Fruit fly (Drosophila melanogaster) whole organism, embryonic: Measurements from ENCODE around the gene CG44040.

ENCODE experiments used
- CG12769 ChIP-seq: fragments of 200-800 bp; sonication (Bioruptor generic); optimal IDR thresholded peaks from 2 replicates; lab custom pipeline; 2019; ENCODE audit warnings: missing biosample characterization, mild to moderate bottlenecking, missing genetic modification characterization, moderate library complexity
- CG13624 ChIP-seq: fragments of 200-800 bp; sonication (Bioruptor generic); optimal IDR thresholded peaks from 2 replicates; lab custom pipeline; 2016; ENCODE audit warnings: missing biosample characterization, missing genetic modification characterization
- CG17186 ChIP-seq: fragments of 200-800 bp; sonication (Bioruptor generic); optimal IDR thresholded peaks from 3 replicates; lab custom pipeline; 2017; ENCODE audit warnings: missing biosample characterization, missing genetic modification reagents, missing genetic modification characterization
- CG17912 ChIP-seq: fragments of 200-800 bp; sonication (Bioruptor generic); optimal IDR thresholded peaks from 2 replicates; lab custom pipeline; 2018; ENCODE audit warnings: missing biosample characterization, mild to moderate bottlenecking, missing genetic modification characterization
- CG1832 ChIP-seq: fragments of 200-800 bp; sonication (Bioruptor generic); optimal IDR thresholded peaks from 2 replicates; lab custom pipeline; 2017; ENCODE audit warnings: missing biosample characterization, mild to moderate bottlenecking, missing genetic modification characterization, inconsistent platforms
- CG2712 ChIP-seq: fragments of 200-800 bp; optimal IDR thresholded peaks from 3 replicates; lab custom pipeline; 2019; ENCODE audit warnings: missing biosample characterization, mild to moderate bottlenecking, missing genetic modification characterization, moderate library complexity
- CG33213 ChIP-seq: fragments of 200-800 bp; sonication (Bioruptor generic); optimal IDR thresholded peaks from 3 replicates; lab custom pipeline; 2016; ENCODE audit warnings: missing biosample characterization, missing genetic modification characterization
- CG6765 ChIP-seq: fragments of 200-800 bp; sonication (Bioruptor generic); optimal IDR thresholded peaks from 3 replicates; lab custom pipeline; 2017; ENCODE audit warnings: missing biosample characterization, mild to moderate bottlenecking, missing genetic modification characterization
- CG9437 ChIP-seq: fragments of 200-800 bp; sonication (Bioruptor generic); optimal IDR thresholded peaks from 2 replicates; lab custom pipeline; 2018; ENCODE audit warnings: missing biosample characterization, mild to moderate bottlenecking, missing genetic modification characterization
- Chrac-16 ChIP-seq: fragments of 200-800 bp; sonication (Bioruptor generic); optimal IDR thresholded peaks from 3 replicates; lab custom pipeline; 2016; ENCODE audit warnings: missing biosample characterization, missing genetic modification characterization
- Ets65A ChIP-seq: fragments of 200-800 bp; sonication (Bioruptor generic); peaks from one replicate; lab custom pipeline; 2016; ENCODE audit warnings: missing biosample characterization, missing genetic modification characterization
- Hr3 ChIP-seq: fragments of 200-800 bp; sonication (Bioruptor generic); optimal IDR thresholded peaks from 3 replicates; lab custom pipeline; 2016; ENCODE audit warnings: missing biosample characterization, missing genetic modification characterization
- Lhr ChIP-seq: fragments of 200-800 bp; sonication (Bioruptor generic); optimal IDR thresholded peaks from 3 replicates; lab custom pipeline; 2017; ENCODE audit warnings: mild to moderate bottlenecking, missing biosample characterization, missing genetic modification reagents, missing genetic modification characterization
- MTF-1 ChIP-seq: fragments of 200-800 bp; sonication (Bioruptor generic); optimal IDR thresholded peaks from 2 replicates; lab custom pipeline; 2018; ENCODE audit warnings: missing biosample characterization, mild to moderate bottlenecking, missing genetic modification characterization, borderline replicate concordance
- Med ChIP-seq: fragments of 200-800 bp; sonication (Bioruptor generic); peaks from one replicate; lab custom pipeline; 2016; ENCODE audit warnings: missing biosample characterization, missing genetic modification characterization, mild to moderate bottlenecking, inconsistent platforms, moderate library complexity
- Pdp1 ChIP-seq, 2 experiments: fragments of 200-800 bp; sonication (Bioruptor generic); optimal IDR thresholded peaks; 3 replicates each; lab custom pipeline; 2016; ENCODE audit warnings: missing biosample characterization in 2 of 2, missing genetic modification characterization in 2 of 2, mild to moderate bottlenecking in 1 of 2, moderate library complexity in 1 of 2
- ap ChIP-seq: fragments of 200-800 bp; sonication (Bioruptor generic); IDR thresholded peaks from 2 replicates; pipeline ENCODE4 v1.3.6; 2022; ENCODE audit warnings: missing biosample characterization, missing genetic modification characterization
- crp ChIP-seq, 2 experiments: fragments of 200-800 bp; sonication (Bioruptor generic); optimal IDR thresholded peaks; 2 replicates in 1 of 2; 3 replicates in 1 of 2; lab custom pipeline; 2017; ENCODE audit warnings: missing biosample characterization in 2 of 2, missing genetic modification characterization in 2 of 2, mild to moderate bottlenecking in 1 of 2, moderate library complexity in 1 of 2
- cwo ChIP-seq: fragments of 200-800 bp; sonication (Bioruptor generic); optimal IDR thresholded peaks from 3 replicates; lab custom pipeline; 2017; ENCODE audit warnings: missing biosample characterization, missing genetic modification characterization, mild to moderate bottlenecking, moderate library complexity, missing genetic modification reagents
- dm ChIP-seq: fragments of 200-800 bp; sonication (Bioruptor generic); optimal IDR thresholded peaks from 3 replicates; lab custom pipeline; 2016; ENCODE audit warnings: missing biosample characterization, missing genetic modification characterization
- eve ChIP-seq, 2 experiments: fragments of >200 bp; optimal IDR thresholded peaks; 2 replicates each; lab custom pipeline; 2017; ENCODE audit warnings: missing biosample characterization in 2 of 2, missing genetic modification characterization in 2 of 2
- fd102C ChIP-seq: fragments of 200-800 bp; sonication (Bioruptor generic); optimal IDR thresholded peaks from 2 replicates; lab custom pipeline; 2018; ENCODE audit warnings: missing biosample characterization, mild to moderate bottlenecking, missing genetic modification characterization, moderate library complexity
- fru ChIP-seq: fragments of >200 bp; optimal IDR thresholded peaks from 2 replicates; lab custom pipeline; 2017
- grn ChIP-seq: fragments of 200-800 bp; sonication (Bioruptor generic); optimal IDR thresholded peaks from 3 replicates; lab custom pipeline; 2017; ENCODE audit warnings: missing biosample characterization, missing genetic modification characterization
- kah ChIP-seq: fragments of 200-800 bp; sonication (Bioruptor generic); optimal IDR thresholded peaks from 2 replicates; lab custom pipeline; 2018; ENCODE audit warnings: missing biosample characterization, mild to moderate bottlenecking, missing genetic modification characterization
- lilli ChIP-seq: fragments of 200-800 bp; sonication (Bioruptor generic); optimal IDR thresholded peaks from 3 replicates; lab custom pipeline; 2016; ENCODE audit warnings: missing biosample characterization, missing genetic modification characterization
- nom ChIP-seq: fragments of 200-800 bp; sonication (Bioruptor generic); optimal IDR thresholded peaks from 2 replicates; lab custom pipeline; 2017; ENCODE audit warnings: missing biosample characterization, missing genetic modification characterization, mild to moderate bottlenecking, moderate library complexity, missing genetic modification reagents
- peb ChIP-seq: fragments of 200-800 bp; sonication (Bioruptor generic); IDR thresholded peaks from 2 replicates; pipeline ENCODE4 v1.3.6; 2022; ENCODE audit warnings: missing biosample characterization, missing genetic modification characterization
- scrt ChIP-seq: fragments of 200-800 bp; sonication (Bioruptor generic); optimal IDR thresholded peaks from 2 replicates; lab custom pipeline; 2018; ENCODE audit warnings: missing biosample characterization, mild to moderate bottlenecking, missing genetic modification characterization, moderate library complexity
- sens ChIP-seq: fragments of 200-800 bp; sonication (Bioruptor generic); peaks from one replicate; lab custom pipeline; 2016; ENCODE audit warnings: missing biosample characterization, missing genetic modification characterization
- sug ChIP-seq: fragments of 200-800 bp; optimal IDR thresholded peaks from 2 replicates; lab custom pipeline; 2019; ENCODE audit warnings: missing biosample characterization, mild to moderate bottlenecking, missing genetic modification characterization, moderate library complexity
- tio ChIP-seq: fragments of 200-800 bp; sonication (Bioruptor generic); optimal IDR thresholded peaks from 2 replicates; lab custom pipeline; 2017; ENCODE audit warnings: missing biosample characterization, missing genetic modification characterization, inconsistent platforms
- unc-4 ChIP-seq: fragments of 200-800 bp; sonication (Bioruptor generic); IDR thresholded peaks from 2 replicates; pipeline ENCODE4 v1.3.6; 2022; ENCODE audit warnings: missing biosample characterization, missing genetic modification characterization; ENCODE audit not compliant: partially characterized antibody
- usp ChIP-seq: fragments of >200 bp; optimal IDR thresholded peaks from 2 replicates; lab custom pipeline; 2017; ENCODE audit warnings: missing biosample characterization, missing genetic modification characterization
- zen ChIP-seq: fragments of 200-800 bp; sonication (Bioruptor generic); optimal IDR thresholded peaks from 3 replicates; lab custom pipeline; 2018; ENCODE audit warnings: missing biosample characterization, mild to moderate bottlenecking, missing genetic modification characterization, moderate library complexity

The CG44040 gene

dm6 chr3R:15287763-15288162 is 32.4 kb upstream of the CG44040 start (continued):
- TF ChIP-seq tio (GFP tag; lab: Kevin White, UChicago) (no peak), CG17186 (GFP tag; lab: Kevin White, UChicago) (peak; percentile 93), CG2712 (peak; percentile 19), fru (lab: Kevin White, UChicago) (no peak), CG33213 (GFP tag; lab: Kevin White, UChicago) (peak; percentile 85), unc-4 (GFP tag; lab: Robert Waterston, UW) (no peak), Lhr (GFP tag; lab: Kevin White, UChicago) (peak; percentile 88), CG13624 (peak; percentile 4), ap (no peak), Chrac-16 (no peak)

- peak; percentile 91 for TF ChIP-seq Ets65A (GFP tag; lab: Kevin White, UChicago)
- no peak for TF ChIP-seq MTF-1 (GFP tag; lab: Kevin White, UChicago)
- TF ChIP-seq Med (GFP tag; lab: Kevin White, UChicago): peak; percentile 26
Measured at dm6 chr3R:15288802-15289201, 31.4 kb upstream of the CG44040 start.

dm6 chr3R:15289828-15290641 is 30.1 kb upstream of the CG44040 start:
- TF ChIP-seq eve (GFP tag; optimal IDR thresholded peaks at IDR 0.05; lab: Kevin White, UChicago) (peak in 1 of 2 experiments; percentile 9), CG6765 (GFP tag; lab: Kevin White, UChicago) (peak; percentile 31), Pdp1 (GFP tag; optimal IDR thresholded peaks at IDR 0.05; lab: Kevin White, UChicago) (peak in 1 of 2 experiments; percentile 75), Med (GFP tag; lab: Kevin White, UChicago) (peak; percentile 85), zen (tag; lab: Kevin White, UChicago) (peak; percentile 58), cwo (GFP tag; lab: Kevin White, UChicago) (peak; percentile 25), grn (GFP tag; lab: Kevin White, UChicago) (peak; percentile 14), nom (peak; percentile 12), lilli (GFP tag; lab: Kevin White, UChicago) (peak; percentile 18), sug (peak; percentile 19), scrt (GFP tag; lab: Kevin White, UChicago) (peak; percentile 61), CG17912 (GFP tag; lab: Kevin White, UChicago) (peak; percentile 32), CG12769 (peak; percentile 18), crp (GFP tag; optimal IDR thresholded peaks at IDR 0.05; lab: Kevin White, UChicago) (no peak), dm (no peak), sens (GFP tag; lab: Kevin White, UChicago) (peak; percentile 74), CG1832 (GFP tag; lab: Kevin White, UChicago) (peak; percentile 46), kah (GFP tag; lab: Kevin White, UChicago) (peak; percentile 78), CG9437 (GFP tag; lab: Kevin White, UChicago) (peak; percentile 99), usp (GFP tag; lab: Kevin White, UChicago) (no peak), fd102C (GFP tag; lab: Kevin White, UChicago) (no peak), peb (GFP tag; lab: Robert Waterston, UW) (no peak), Hr3 (no peak)
